Worm (Caenorhabditis elegans) whole organism, mixed stage, embryonic: ENCODE results near the gene C34F11.2.

ENCODE experiments used
- elt-1 ChIP-seq: sonication (generic microtip); optimal IDR thresholded peaks from 2 replicates; lab custom pipeline; 2017; ENCODE audit warnings: missing genetic modification characterization, mild to moderate bottlenecking, missing compliant biosample characterization, antibody characterized with exemption, moderate library complexity, borderline replicate concordance; ENCODE audit not compliant: insufficient read depth
- lin-13 ChIP-seq: fragments of 150-350 bp; optimal IDR thresholded peaks from 2 replicates; lab custom pipeline; 2014; ENCODE audit warnings: missing biosample characterization, missing genetic modification characterization
- lsy-2 ChIP-seq: fragments of 150-350 bp; optimal IDR thresholded peaks from 2 replicates; lab custom pipeline; 2014; ENCODE audit warnings: missing biosample characterization, missing genetic modification characterization
- mab-5 ChIP-seq: fragments of 150-350 bp; optimal IDR thresholded peaks from 2 replicates; lab custom pipeline; 2014; ENCODE audit warnings: missing biosample characterization, missing genetic modification characterization
- mep-1 ChIP-seq: fragments of 150-350 bp; optimal IDR thresholded peaks from 2 replicates; lab custom pipeline; 2017; ENCODE audit warnings: missing biosample characterization, missing genetic modification reagents, missing genetic modification characterization, inconsistent platforms
- nhr-12 ChIP-seq: fragments of 150-350 bp; optimal IDR thresholded peaks from 2 replicates; lab custom pipeline; 2014; ENCODE audit warnings: missing biosample characterization, missing genetic modification characterization
- nhr-237 ChIP-seq: fragments of 150-350 bp; optimal IDR thresholded peaks from 2 replicates; lab custom pipeline; 2014; ENCODE audit warnings: missing biosample characterization, missing genetic modification characterization
- pha-4 ChIP-seq: fragments of 150-350 bp; optimal IDR thresholded peaks from 2 replicates; lab custom pipeline; 2018; ENCODE audit warnings: missing biosample characterization, missing genetic modification reagents, missing genetic modification characterization
- sem-2 ChIP-seq: fragments of 200-800 bp; sonication (Bioruptor generic); optimal IDR thresholded peaks from 2 replicates; lab custom pipeline; 2018; ENCODE audit warnings: mild to moderate bottlenecking, missing genetic modification characterization, missing compliant biosample characterization
- snpc-4 ChIP-seq: fragments of 150-350 bp; optimal IDR thresholded peaks from 2 replicates; lab custom pipeline; 2014; ENCODE audit warnings: missing biosample characterization, missing genetic modification characterization
- tbx-8 ChIP-seq: fragments of 200-800 bp; sonication (Bioruptor generic); optimal IDR thresholded peaks from 2 replicates; lab custom pipeline; 2018; ENCODE audit warnings: mild to moderate bottlenecking, missing genetic modification characterization, moderate library complexity, missing compliant biosample characterization
- unc-62 ChIP-seq: fragments of 150-350 bp; optimal IDR thresholded peaks from 2 replicates; lab custom pipeline; 2014; ENCODE audit warnings: missing biosample characterization, missing genetic modification reagents, missing genetic modification characterization
- ztf-11 ChIP-seq: fragments of 150-350 bp; optimal IDR thresholded peaks from 2 replicates; lab custom pipeline; 2014; ENCODE audit warnings: missing biosample characterization, missing genetic modification characterization

DNA sequence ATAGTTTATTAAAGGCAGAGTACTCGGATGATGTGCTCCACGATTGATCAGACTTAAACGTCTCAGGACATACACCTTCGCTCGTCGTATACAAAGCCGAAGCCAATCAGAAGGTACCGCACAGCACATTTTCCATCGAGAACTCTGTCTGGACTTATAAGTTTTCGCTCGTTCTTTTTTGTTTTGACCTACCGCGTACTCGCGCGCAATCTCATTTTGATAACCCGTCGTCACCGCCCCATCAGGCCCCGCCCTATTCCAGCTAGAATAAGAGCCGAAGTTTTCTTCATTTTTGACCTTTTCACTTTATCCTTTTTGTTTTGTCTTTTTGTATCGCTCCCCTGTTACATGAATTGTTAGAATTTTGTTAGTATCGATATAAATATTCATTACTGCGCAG, 17.5 kb downstream of the C34F11.2 start, which contains the start of gene EGAP2.2:
- TF ChIP-seq lin-13 (no peak), mep-1 (tag; lab: Kevin White, UChicago) (no peak), pha-4 (no peak), snpc-4 (tag; lab: Kevin White, UChicago) (no peak), ztf-11 (tag; lab: Kevin White, UChicago) (no peak), nhr-12 (tag; lab: Kevin White, UChicago) (no peak), sem-2 (GFP tag; lab: Kevin White, UChicago) (no peak), unc-62 (no peak), mab-5 (tag; lab: Kevin White, UChicago) (no peak), tbx-8 (GFP tag; lab: Kevin White, UChicago) (no peak), elt-1 (tag; lab: Kevin White, UChicago) (no peak), lsy-2 (tag; lab: Kevin White, UChicago) (no peak), nhr-237 (tag; lab: Kevin White, UChicago) (no peak)
